Worm (Caenorhabditis elegans): Measurements from ENCODE around the gene F22B7.3.

The F22B7.3 gene

ce11 chrIII:8613573-8613972 is 35.1 kb upstream of the F22B7.3 start:
- TF ChIP-seq skn-1 (tag; optimal IDR thresholded peaks at IDR 0.05) (no peak), fkh-8 (tag; optimal IDR thresholded peaks at IDR 0.05) (no peak), fkh-4 (tag; optimal IDR thresholded peaks at IDR 0.05; ENCODE audit: borderline replicate concordance) (no peak), tbx-2 (tag; optimal IDR thresholded peaks at IDR 0.05) (no peak), C16A3.4 (tag; optimal IDR thresholded peaks at IDR 0.05) (no peak), fkh-10 (GFP tag; optimal IDR thresholded peaks at IDR 0.05) (no peak)

DNA sequence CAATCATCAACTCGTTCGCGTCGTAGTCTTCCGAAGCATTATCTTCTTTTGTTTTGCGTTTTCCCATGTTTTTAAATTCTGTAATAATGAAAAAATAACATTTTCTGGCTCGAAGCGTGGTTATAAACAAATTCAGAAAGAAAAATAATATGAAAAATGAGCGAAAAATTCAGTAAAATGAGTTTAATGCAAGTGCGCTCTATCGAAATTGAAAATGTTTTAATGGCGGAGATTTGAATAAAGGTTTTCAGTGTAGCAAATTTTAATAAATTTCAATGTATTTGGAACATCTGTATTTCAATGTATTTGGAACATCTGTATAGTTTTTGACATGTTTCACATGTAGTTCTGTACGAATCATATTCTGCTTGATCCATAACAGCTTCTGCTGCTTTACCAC is 34.2 kb upstream of the F22B7.3 start, which contains the start of gene rha-2:
TSS of gene rha-2 (minus strand) at position 80 of the 400 bp plus-strand sequence.
- peak; percentile 12 for TF ChIP-seq lin-15B (tag; optimal IDR thresholded peaks at IDR 0.05)
- no peak for TF ChIP-seq C34B4.2 (tag; optimal IDR thresholded peaks at IDR 0.05)
- TF ChIP-seq F16B12.6 (tag; optimal IDR thresholded peaks at IDR 0.05): peak; percentile 22
- TF ChIP-seq nhr-47 (tag; optimal IDR thresholded peaks at IDR 0.05): peak; percentile 3
- no peak for TF ChIP-seq unc-30 (tag; optimal IDR thresholded peaks at IDR 0.05)
- TF ChIP-seq fos-1 (tag; optimal IDR thresholded peaks at IDR 0.05): no peak
- TF ChIP-seq tbx-2 (tag; optimal IDR thresholded peaks at IDR 0.05): no peak
- no peak for TF ChIP-seq nhr-19 (GFP tag; conservative IDR thresholded peaks at IDR 0.05)
- TF ChIP-seq swsn-7 (tag; optimal IDR thresholded peaks at IDR 0.05): no peak
- TF ChIP-seq efl-1 (optimal IDR thresholded peaks at IDR 0.05): peak; percentile 62 to 88
- TF ChIP-seq efl-1 (GFP tag; optimal IDR thresholded peaks at IDR 0.05 in 1 of 2): peak; percentile 90 to 99
- no peak for TF ChIP-seq unc-86 (tag; optimal IDR thresholded peaks at IDR 0.05)
- no peak for TF ChIP-seq ceh-88 (GFP tag; IDR thresholded peaks at IDR 0.05)
- no peak for TF ChIP-seq nhr-28 (tag; optimal IDR thresholded peaks at IDR 0.05)
- no peak for TF ChIP-seq nhr-84 (tag; optimal IDR thresholded peaks at IDR 0.05)
- TF ChIP-seq rnt-1 (tag; optimal IDR thresholded peaks at IDR 0.05): no peak
- no peak for TF ChIP-seq aly-2 (tag; optimal IDR thresholded peaks at IDR 0.05)
- TF ChIP-seq skn-1 (tag; optimal IDR thresholded peaks at IDR 0.05): no peak
- peak; percentile 12; the same call in 1 of the 2 replicates for TF ChIP-seq isw-1 (GFP tag; IDR thresholded peaks at IDR 0.05)
- no peak for TF ChIP-seq hlh-4 (tag; optimal IDR thresholded peaks at IDR 0.05)
- TF ChIP-seq jun-1 (tag; optimal IDR thresholded peaks at IDR 0.05): no peak
- no peak for TF ChIP-seq nhr-20 (tag; optimal IDR thresholded peaks at IDR 0.05)
- TF ChIP-seq ets-5 (GFP tag; IDR thresholded peaks at IDR 0.05): no peak
- TF ChIP-seq hpl-2 (GFP tag; optimal IDR thresholded peaks at IDR 0.05): no peak
- TF ChIP-seq ceh-63 (GFP tag; optimal IDR thresholded peaks at IDR 0.05): no peak
- no peak for TF ChIP-seq pag-3 (tag; optimal IDR thresholded peaks at IDR 0.05; ENCODE audit: borderline replicate concordance, insufficient read depth)
- no peak for TF ChIP-seq sox-4 (tag; optimal IDR thresholded peaks at IDR 0.05)
- TF ChIP-seq ces-1 (GFP tag; optimal IDR thresholded peaks at IDR 0.05): no peak
- no peak for TF ChIP-seq sptf-1 (tag; optimal IDR thresholded peaks at IDR 0.05)
- TF ChIP-seq nhr-85 (tag): no peak
- no peak for TF ChIP-seq nhr-12 (tag; optimal IDR thresholded peaks at IDR 0.05)
- no peak for TF ChIP-seq ceh-8 (GFP tag; optimal IDR thresholded peaks at IDR 0.05)
- no peak for TF ChIP-seq hlh-17 (GFP tag; optimal IDR thresholded peaks at IDR 0.05; ENCODE audit: borderline replicate concordance)
- TF ChIP-seq dpl-1 (GFP tag; optimal IDR thresholded peaks at IDR 0.05): peak; percentile 83 to 91 (median 88)
- no peak for TF ChIP-seq tlp-1 (tag; optimal IDR thresholded peaks at IDR 0.05)
- no peak for TF ChIP-seq ceh-90 (tag; optimal IDR thresholded peaks at IDR 0.05)
- peak; percentile 15 for TF ChIP-seq blmp-1 (tag; optimal IDR thresholded peaks at IDR 0.05)
- no peak for TF ChIP-seq zip-4 (GFP tag; optimal IDR thresholded peaks at IDR 0.05)
- TF ChIP-seq fkh-4 (tag; optimal IDR thresholded peaks at IDR 0.05; ENCODE audit: borderline replicate concordance): no peak
- no peak for TF ChIP-seq nhr-77 (tag; optimal IDR thresholded peaks at IDR 0.05)
- TF ChIP-seq nhr-90 (tag; optimal IDR thresholded peaks at IDR 0.05; ENCODE audit: poor library complexity): no peak
- TF ChIP-seq fkh-8 (tag; optimal IDR thresholded peaks at IDR 0.05): no peak
- TF ChIP-seq nhr-71 (tag; optimal IDR thresholded peaks at IDR 0.05): no peak
- TF ChIP-seq lir-3 (tag; optimal IDR thresholded peaks at IDR 0.05; ENCODE audit: poor library complexity): no peak
- no peak for TF ChIP-seq unc-98 (GFP tag; IDR thresholded peaks at IDR 0.05)
- no peak for TF ChIP-seq mep-1 (tag; optimal IDR thresholded peaks at IDR 0.05)
- no peak for TF ChIP-seq lin-13 (GFP tag; optimal IDR thresholded peaks at IDR 0.05)
- TF ChIP-seq irx-1 (tag; optimal IDR thresholded peaks at IDR 0.05): no peak
- peak; percentile 13 for TF ChIP-seq snu-23 (GFP tag; optimal IDR thresholded peaks at IDR 0.05)
- TF ChIP-seq unc-62 (GFP tag; optimal IDR thresholded peaks at IDR 0.05): no peak

Measured in whole organism, L1 larva.